Worm (Caenorhabditis elegans): ENCODE data around the gene Y43C5A.3.

The Y43C5A.3 gene

ce11 chrIV:10250577-10251075 lies 23.2 kb upstream of the Y43C5A.3 start, which contains the start of gene daf-14:
Gene daf-14, plus strand, starts transcription at chrIV:10250627.
- TF ChIP-seq mes-2 (tag; optimal IDR thresholded peaks at IDR 0.05; ENCODE audit: poor library complexity, severe bottlenecking), result no peak
- TF ChIP-seq set-16 (GFP tag; IDR thresholded peaks at IDR 0.05), result no peak
- peak; percentile 77 for TF ChIP-seq dve-1 (tag; optimal IDR thresholded peaks at IDR 0.05; ENCODE audit: insufficient read depth)
- TF ChIP-seq unc-62 (GFP tag; optimal IDR thresholded peaks at IDR 0.05 in 1 of 2), result peak in 1 of 2 experiments; percentile 12
- no peak for TF ChIP-seq unc-62 (tag; optimal IDR thresholded peaks at IDR 0.05)
- TF ChIP-seq duxl-1 (tag; optimal IDR thresholded peaks at IDR 0.05; ENCODE audit: poor library complexity), result peak; percentile 25
- TF ChIP-seq vab-7 (GFP tag; IDR thresholded peaks at IDR 0.05), result no peak
- peak; percentile 74 for TF ChIP-seq aha-1 (tag)
- peak; percentile 81 for TF ChIP-seq hlh-30 (tag; optimal IDR thresholded peaks at IDR 0.05; ENCODE audit: insufficient read depth)
- TF ChIP-seq dpl-1 (GFP tag; optimal IDR thresholded peaks at IDR 0.05), result peak; percentile 15
- TF ChIP-seq nhr-237 (tag; optimal IDR thresholded peaks at IDR 0.05), result no peak
- peak; percentile 49; the same call in 1 of the 2 replicates for TF ChIP-seq php-3 (GFP tag; IDR thresholded peaks at IDR 0.05)
- TF ChIP-seq nhr-28 (tag; optimal IDR thresholded peaks at IDR 0.05), result peak; percentile 50
- peak; percentile 52 for TF ChIP-seq dmd-6 (GFP tag; IDR thresholded peaks at IDR 0.05)
- peak in 1 of 2 experiments; percentile 33 for TF ChIP-seq lsy-2 (tag; optimal IDR thresholded peaks at IDR 0.05)
- TF ChIP-seq daf-16 (GFP tag; optimal IDR thresholded peaks at IDR 0.05), result no peak
- peak; percentile 82 for TF ChIP-seq daf-16 (tag; optimal IDR thresholded peaks at IDR 0.05)
- peak; percentile 20 for TF ChIP-seq nhr-48 (tag; optimal IDR thresholded peaks at IDR 0.05)
- peak; percentile 65 for TF ChIP-seq hlh-11 (tag; optimal IDR thresholded peaks at IDR 0.05)
- peak; percentile 30 for TF ChIP-seq nhr-77 (tag; optimal IDR thresholded peaks at IDR 0.05)

- TF ChIP-seq skn-1 (tag; optimal IDR thresholded peaks at IDR 0.05) (no peak), zfp-2 (tag; optimal IDR thresholded peaks at IDR 0.05) (no peak), R02D3.7 (tag; optimal IDR thresholded peaks at IDR 0.05) (no peak), ceh-82 (tag; optimal IDR thresholded peaks at IDR 0.05) (no peak), nhr-6 (tag; optimal IDR thresholded peaks at IDR 0.05) (no peak), nhr-77 (tag; optimal IDR thresholded peaks at IDR 0.05) (no peak), ces-1 (GFP tag; optimal IDR thresholded peaks at IDR 0.05) (no peak), pqm-1 (tag; optimal IDR thresholded peaks at IDR 0.05) (no peak), nhr-28 (tag; optimal IDR thresholded peaks at IDR 0.05) (peak; percentile 27), daf-16 (GFP tag; optimal IDR thresholded peaks at IDR 0.05) (no peak), daf-16 (tag; optimal IDR thresholded peaks at IDR 0.05) (peak; percentile 33), lin-1 (GFP tag; IDR thresholded peaks at IDR 0.05) (no peak), nhr-102 (tag; optimal IDR thresholded peaks at IDR 0.05) (no peak)
Observed at ce11 chrIV:10251261-10251660, 22.6 kb upstream of the Y43C5A.3 start.

- TF ChIP-seq aha-1 (tag), result peak; percentile 6
- TF ChIP-seq ceh-20 (GFP tag; IDR thresholded peaks at IDR 0.05), result no peak
Observed at ce11 chrIV:10251764-10252163, 22.1 kb upstream of the Y43C5A.3 start.

- TF ChIP-seq hif-1 (tag; optimal IDR thresholded peaks at IDR 0.05) (peak; percentile 33 to 83), T20F7.1 (GFP tag; optimal IDR thresholded peaks at IDR 0.05) (peak; percentile 80), php-3 (GFP tag; IDR thresholded peaks at IDR 0.05) (peak; percentile 45; the same call in 1 of the 2 replicates), lin-13 (GFP tag; optimal IDR thresholded peaks at IDR 0.05) (peak; percentile 56), ceh-44 (GFP tag; IDR thresholded peaks at IDR 0.05) (no peak), fos-1 (tag; optimal IDR thresholded peaks at IDR 0.05) (peak; percentile 16), F37D6.2 (tag; optimal IDR thresholded peaks at IDR 0.05) (peak; percentile 77), daf-12 (tag; optimal IDR thresholded peaks at IDR 0.05) (no peak), dmd-9 (GFP tag; IDR thresholded peaks at IDR 0.05) (no peak), nhr-42 (GFP tag; IDR thresholded peaks at IDR 0.05) (no peak), pha-4 (GFP tag; IDR thresholded peaks at IDR 0.05) (peak; percentile 88), pha-4 (tag; optimal IDR thresholded peaks at IDR 0.05) (peak; percentile 66), madf-5 (GFP tag; IDR thresholded peaks at IDR 0.05) (no peak), aly-2 (tag; optimal IDR thresholded peaks at IDR 0.05) (no peak), ceh-62 (tag; optimal IDR thresholded peaks at IDR 0.05) (no peak), lin-1 (GFP tag; IDR thresholded peaks at IDR 0.05) (peak; percentile 79), ceh-20 (GFP tag; IDR thresholded peaks at IDR 0.05) (peak; percentile 93), ces-1 (GFP tag; optimal IDR thresholded peaks at IDR 0.05) (no peak), skn-1 (tag; optimal IDR thresholded peaks at IDR 0.05) (no peak), nhr-102 (tag; optimal IDR thresholded peaks at IDR 0.05) (peak; percentile 76), ZK546.5 (tag; optimal IDR thresholded peaks at IDR 0.05) (peak in 1 of 2 experiments; percentile 10), ztf-11 (tag; optimal IDR thresholded peaks at IDR 0.05) (no peak), zfp-2 (tag; optimal IDR thresholded peaks at IDR 0.05) (no peak), nhr-28 (tag; optimal IDR thresholded peaks at IDR 0.05) (peak; percentile 90)
Observed at ce11 chrIV:10252350-10252792, 21.5 kb upstream of the Y43C5A.3 start.

Measured in whole organism, L4 larva.